Worm (Caenorhabditis elegans) whole organism, L2 larva: Measurements from ENCODE around the gene ttc-7.
"Not testable (repeated sequence)": the region's sequence is repeated elsewhere in the genome, so short reads cannot be mapped to it uniquely, and the experiment has no call there.

Experiments
- ZK546.5 ChIP-seq: sonication (generic microtip); optimal IDR thresholded peaks from 2 replicates; lab custom pipeline; 2017; ENCODE audit warnings: missing biosample characterization, missing genetic modification characterization
- aly-2 ChIP-seq: fragments of 150-350 bp; optimal IDR thresholded peaks from 2 replicates; lab custom pipeline; 2014; ENCODE audit warnings: missing biosample characterization, missing genetic modification characterization
- ama-1 ChIP-seq: fragments of 150-350 bp; optimal IDR thresholded peaks from 2 replicates; lab custom pipeline; 2018; ENCODE audit warnings: inconsistent platforms
- nhr-12 ChIP-seq: fragments of 150-350 bp; optimal IDR thresholded peaks from 2 replicates; lab custom pipeline; 2014; ENCODE audit warnings: missing biosample characterization, missing genetic modification characterization
- nhr-77 ChIP-seq: fragments of 150-350 bp; optimal IDR thresholded peaks from 2 replicates; lab custom pipeline; 2014; ENCODE audit warnings: missing biosample characterization, missing genetic modification characterization

DNA sequence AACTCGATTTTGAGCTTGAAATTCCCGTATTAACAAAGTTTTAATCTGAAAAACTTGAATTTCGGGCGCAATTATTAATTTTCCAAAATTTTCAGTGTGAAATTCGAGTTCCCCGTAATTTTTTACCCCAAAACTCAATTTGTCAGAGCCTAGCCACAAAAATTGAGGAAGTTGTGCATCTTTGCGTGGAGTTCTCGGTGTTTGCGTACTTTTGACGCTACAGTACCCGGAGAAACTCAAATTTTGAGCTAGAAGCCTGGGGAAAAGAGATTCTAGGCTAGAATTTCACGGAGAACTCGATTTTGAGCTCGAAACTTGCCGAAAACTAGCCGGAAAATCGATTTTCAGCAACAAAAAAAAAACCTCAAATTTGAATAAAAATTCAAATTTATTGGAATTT lies 40.2 kb downstream of the ttc-7 start:
- TF ChIP-seq nhr-12; ama-1 (lab: Kevin White, UChicago); ZK546.5 (tag; lab: Kevin White, UChicago); aly-2 (tag; lab: Kevin White, UChicago); nhr-77: not testable (repeated sequence)
